Worm (Caenorhabditis elegans) whole organism, L4 larva: ENCODE data around the gene grd-5.
A peak's percentile ranks its signal among the peaks of the same experiment; 100 is the strongest.

ENCODE experiments used
- F26F4.8 ChIP-seq: fragments of 200-800 bp; sonication (Bioruptor generic); conservative IDR thresholded peaks from 2 replicates; pipeline ENCODE4 v1.3.6; 2022; ENCODE audit warnings: missing genetic modification characterization, missing compliant biosample characterization
- F37D6.2 ChIP-seq: sonication (generic microtip); optimal IDR thresholded peaks from 2 replicates; lab custom pipeline; 2016; ENCODE audit warnings: mild to moderate bottlenecking, missing genetic modification characterization, missing compliant biosample characterization
- F44E2.7 ChIP-seq: fragments of 200-800 bp; sonication (Bioruptor generic); IDR thresholded peaks from 2 replicates; pipeline ENCODE4 v2.1.2; 2022; ENCODE audit warnings: missing genetic modification characterization, missing compliant biosample characterization
- F49E8.2 ChIP-seq: sonication (generic microtip); optimal IDR thresholded peaks from 2 replicates; lab custom pipeline; 2016; ENCODE audit warnings: missing compliant biosample characterization, mild to moderate bottlenecking, missing genetic modification characterization, borderline replicate concordance
- R02D3.7 ChIP-seq: fragments of 150-350 bp; sonication (generic microtip); optimal IDR thresholded peaks from 3 replicates; lab custom pipeline; 2014; ENCODE audit warnings: missing biosample characterization, missing genetic modification characterization
- T20F7.1 ChIP-seq: fragments of 200-800 bp; sonication (Bioruptor generic); optimal IDR thresholded peaks from 2 replicates; lab custom pipeline; 2018; ENCODE audit warnings: mild to moderate bottlenecking, missing genetic modification characterization, missing compliant biosample characterization
- Y48G9A.11 ChIP-seq: fragments of 200-800 bp; sonication (Bioruptor generic); IDR thresholded peaks from 2 replicates; pipeline ENCODE4 v1.3.6; 2022; ENCODE audit warnings: missing genetic modification reagents, missing genetic modification characterization, missing compliant biosample characterization
- Y75B8A.6 ChIP-seq: fragments of 200-800 bp; sonication (Bioruptor generic); IDR thresholded peaks from 2 replicates; pipeline ENCODE4 v1.3.6; 2022; ENCODE audit warnings: missing genetic modification reagents, missing genetic modification characterization, missing compliant biosample characterization
- aha-1 ChIP-seq: fragments of 150-350 bp; peaks from one replicate; lab custom pipeline; 2014; ENCODE audit warnings: missing biosample characterization, missing genetic modification characterization
- ama-1 ChIP-seq: fragments of 150-350 bp; optimal IDR thresholded peaks from 2 replicates; lab custom pipeline; 2014; ENCODE audit warnings: inconsistent platforms, mixed read lengths
- attf-4 ChIP-seq: sonication (generic microtip); optimal IDR thresholded peaks from 3 replicates; lab custom pipeline; 2017; ENCODE audit warnings: missing biosample characterization, missing genetic modification characterization
- ceh-82 ChIP-seq: sonication (generic microtip); optimal IDR thresholded peaks from 2 replicates; lab custom pipeline; 2017; ENCODE audit warnings: missing biosample characterization, missing genetic modification characterization
- cey-2 ChIP-seq: sonication (generic microtip); optimal IDR thresholded peaks from 3 replicates; lab custom pipeline; 2017; ENCODE audit warnings: missing genetic modification characterization, mild to moderate bottlenecking, missing compliant biosample characterization, antibody characterized with exemption, borderline replicate concordance; ENCODE audit not compliant: insufficient read depth
- daf-16 ChIP-seq, 3 experiments: sonication (generic microtip); optimal IDR thresholded peaks; 2 replicates each; lab custom pipeline; 2016 to 2017; ENCODE audit warnings: missing genetic modification characterization in 3 of 3, missing genetic modification reagents in 3 of 3, mild to moderate bottlenecking in 2 of 3, missing compliant biosample characterization in 2 of 3, missing biosample characterization in 1 of 3, moderate library complexity in 1 of 3
- daf-8 ChIP-seq: fragments of 200-800 bp; sonication (Bioruptor generic); IDR thresholded peaks from 2 replicates; pipeline ENCODE4 v1.3.6; 2022; ENCODE audit warnings: missing genetic modification characterization, missing compliant biosample characterization
- dmd-8 ChIP-seq: fragments of 200-800 bp; sonication (Bioruptor generic); IDR thresholded peaks from 2 replicates; pipeline ENCODE4 v1.3.6; 2022; ENCODE audit warnings: missing genetic modification characterization, missing compliant biosample characterization
- dmd-9 ChIP-seq: fragments of 200-800 bp; sonication (Bioruptor generic); IDR thresholded peaks from 2 replicates; pipeline ENCODE4 v1.3.6; 2022; ENCODE audit warnings: missing genetic modification reagents, missing genetic modification characterization, missing compliant biosample characterization
- duxl-1 ChIP-seq: sonication (generic microtip); optimal IDR thresholded peaks from 2 replicates; lab custom pipeline; 2016; ENCODE audit warnings: mild to moderate bottlenecking, missing genetic modification characterization, moderate library complexity, missing compliant biosample characterization; ENCODE audit not compliant: poor library complexity
- dve-1 ChIP-seq: sonication (generic microtip); optimal IDR thresholded peaks from 2 replicates; lab custom pipeline; 2017; ENCODE audit warnings: antibody characterized with exemption, mild to moderate bottlenecking, missing genetic modification characterization, missing compliant biosample characterization; ENCODE audit not compliant: insufficient read depth
- egl-27 ChIP-seq: sonication (generic microtip); optimal IDR thresholded peaks from 3 replicates; lab custom pipeline; 2017; ENCODE audit warnings: missing biosample characterization, missing genetic modification reagents, missing genetic modification characterization
- fkh-10 ChIP-seq: fragments of 150-350 bp; optimal IDR thresholded peaks from 2 replicates; lab custom pipeline; 2014; ENCODE audit warnings: missing biosample characterization, missing genetic modification reagents, missing genetic modification characterization
- fos-1 ChIP-seq: fragments of 150-350 bp; optimal IDR thresholded peaks from 2 replicates; lab custom pipeline; 2014; ENCODE audit warnings: missing biosample characterization, missing genetic modification characterization
- gei-8 ChIP-seq: fragments of 200-800 bp; sonication (Bioruptor generic); optimal IDR thresholded peaks from 2 replicates; lab custom pipeline; 2018; ENCODE audit warnings: mild to moderate bottlenecking, missing genetic modification characterization, missing compliant biosample characterization
- hif-1 ChIP-seq, 2 experiments: sonication (generic microtip); optimal IDR thresholded peaks; 2 replicates each; lab custom pipeline; 2016 to 2017; ENCODE audit warnings: missing compliant biosample characterization in 2 of 2, missing genetic modification characterization in 2 of 2, missing genetic modification reagents in 2 of 2, missing genotype in 2 of 2, mild to moderate bottlenecking in 1 of 2
- hlh-11 ChIP-seq: fragments of 200-800 bp; sonication (Bioruptor generic); optimal IDR thresholded peaks from 2 replicates; lab custom pipeline; 2018; ENCODE audit warnings: mild to moderate bottlenecking, missing genetic modification characterization, missing compliant biosample characterization
- hlh-30 ChIP-seq: sonication (generic microtip); optimal IDR thresholded peaks from 2 replicates; lab custom pipeline; 2017; ENCODE audit warnings: antibody characterized with exemption, mild to moderate bottlenecking, missing genetic modification characterization, missing compliant biosample characterization; ENCODE audit not compliant: insufficient read depth
- hmg-1.1 ChIP-seq: fragments of 200-800 bp; sonication (Bioruptor generic); IDR thresholded peaks from 2 replicates; pipeline ENCODE4 v1.3.6; 2022; ENCODE audit warnings: missing genetic modification reagents, missing genetic modification characterization, missing compliant biosample characterization
- lin-1 ChIP-seq: fragments of 200-800 bp; sonication (Bioruptor generic); IDR thresholded peaks from 2 replicates; pipeline ENCODE4 v1.3.6; 2022; ENCODE audit warnings: missing genetic modification reagents, missing genetic modification characterization, missing compliant biosample characterization
- lin-13 ChIP-seq: fragments of 150-350 bp; optimal IDR thresholded peaks from 2 replicates; lab custom pipeline; 2014; ENCODE audit warnings: missing biosample characterization, missing genetic modification reagents, missing genetic modification characterization
- lin-39 ChIP-seq: fragments of 150-350 bp; optimal IDR thresholded peaks from 2 replicates; lab custom pipeline; 2014; ENCODE audit warnings: missing biosample characterization, missing genetic modification reagents, missing genetic modification characterization
- lsy-2 ChIP-seq, 2 experiments: fragments of 150-350 bp in 1 of 2; sonication (generic microtip) in 1 of 2; optimal IDR thresholded peaks; 2 replicates each; lab custom pipeline; 2014 to 2017; ENCODE audit warnings: missing biosample characterization in 2 of 2, missing genetic modification characterization in 2 of 2
- mdt-29 ChIP-seq: fragments of 200-800 bp; sonication (Bioruptor generic); IDR thresholded peaks from 2 replicates; pipeline ENCODE4 v1.3.6; 2022; ENCODE audit warnings: missing genetic modification reagents, missing genetic modification characterization, missing compliant biosample characterization
- nhr-102 ChIP-seq: sonication (generic microtip); optimal IDR thresholded peaks from 2 replicates; lab custom pipeline; 2016; ENCODE audit warnings: mild to moderate bottlenecking, missing genetic modification characterization, moderate library complexity, missing compliant biosample characterization
- nhr-111 ChIP-seq: fragments of 200-800 bp; sonication (Bioruptor generic); optimal IDR thresholded peaks from 2 replicates; lab custom pipeline; 2018; ENCODE audit warnings: mild to moderate bottlenecking, missing genetic modification characterization, missing compliant biosample characterization
- pqm-1 ChIP-seq: sonication (generic microtip); optimal IDR thresholded peaks from 2 replicates; lab custom pipeline; 2017; ENCODE audit warnings: missing biosample characterization, missing genetic modification characterization
- skn-1 ChIP-seq: fragments of 150-350 bp; optimal IDR thresholded peaks from 2 replicates; lab custom pipeline; 2014; ENCODE audit warnings: missing biosample characterization, missing genetic modification characterization
- snpc-1.2 ChIP-seq: fragments of 200-800 bp; sonication (Bioruptor generic); IDR thresholded peaks from 2 replicates; pipeline ENCODE4 v1.3.6; 2022; ENCODE audit warnings: missing genetic modification reagents, missing genetic modification characterization, missing compliant biosample characterization
- snpc-4 ChIP-seq: fragments of 150-350 bp; optimal IDR thresholded peaks from 2 replicates; lab custom pipeline; 2014; ENCODE audit warnings: missing biosample characterization, missing genetic modification characterization
- spr-1 ChIP-seq: sonication (generic microtip); optimal IDR thresholded peaks from 2 replicates; lab custom pipeline; 2016; ENCODE audit warnings: mild to moderate bottlenecking, missing genetic modification characterization, missing compliant biosample characterization
- spr-3 ChIP-seq: fragments of 200-800 bp; sonication (Bioruptor generic); optimal IDR thresholded peaks from 2 replicates; lab custom pipeline; 2018; ENCODE audit warnings: mild to moderate bottlenecking, missing genetic modification characterization, missing compliant biosample characterization
- unc-39 ChIP-seq: sonication (generic microtip); optimal IDR thresholded peaks from 2 replicates; lab custom pipeline; 2017; ENCODE audit warnings: missing biosample characterization, missing genetic modification characterization
- unc-62 ChIP-seq, 3 experiments: fragments of 150-350 bp in 1 of 3; sonication (generic microtip); optimal IDR thresholded peaks in 2 of 3; peaks in 1 of 3; 1 replicate in 1 of 3; 2 replicates in 2 of 3; lab custom pipeline; 2014 to 2017; ENCODE audit warnings: missing biosample characterization in 3 of 3, missing genetic modification characterization in 3 of 3, missing genetic modification reagents in 3 of 3, missing genotype in 1 of 3
- zfp-3 ChIP-seq: fragments of 200-800 bp; sonication (Bioruptor generic); conservative IDR thresholded peaks from 2 replicates; pipeline ENCODE4 v1.3.6; 2022; ENCODE audit warnings: missing genetic modification reagents, missing genetic modification characterization, missing compliant biosample characterization
- ztf-11 ChIP-seq: fragments of 150-350 bp; optimal IDR thresholded peaks from 2 replicates; lab custom pipeline; 2014; ENCODE audit warnings: missing biosample characterization, missing genetic modification characterization
- ztf-7 ChIP-seq: fragments of 150-350 bp; optimal IDR thresholded peaks from 2 replicates; lab custom pipeline; 2014; ENCODE audit warnings: missing biosample characterization, missing genetic modification characterization

The grd-5 gene

ce11 chrV:8627580-8627979, 8.7 kb downstream of the grd-5 start:
- TF ChIP-seq unc-62 (GFP tag; optimal IDR thresholded peaks at IDR 0.05 in 1 of 2; lab: Kevin White, UChicago), result peak in 1 of 2 experiments; percentile 93
- TF ChIP-seq unc-62 (tag; optimal IDR thresholded peaks at IDR 0.05; lab: Kevin White, UChicago), result no peak
- TF ChIP-seq daf-8 (GFP tag; lab: Robert Waterston, UW), result no peak

- TF ChIP-seq gei-8 (GFP tag; lab: Kevin White, UChicago), result no peak
- no peak for TF ChIP-seq T20F7.1 (GFP tag; lab: Kevin White, UChicago)
- TF ChIP-seq ztf-7 (tag; lab: Kevin White, UChicago), result no peak
- no peak for TF ChIP-seq hif-1 (tag; optimal IDR thresholded peaks at IDR 0.05; lab: Kevin White, UChicago)
- TF ChIP-seq mdt-29 (GFP tag; lab: Robert Waterston, UW), result no peak
- no peak for TF ChIP-seq egl-27
- TF ChIP-seq lsy-2 (tag; optimal IDR thresholded peaks at IDR 0.05; lab: Kevin White, UChicago), result peak in 1 of 2 experiments; percentile 12
- TF ChIP-seq hlh-30 (tag; lab: Kevin White, UChicago), result no peak
- peak; percentile 36 for TF ChIP-seq ama-1 (lab: Kevin White, UChicago)
- TF ChIP-seq attf-4, result no peak
- no peak for TF ChIP-seq daf-16 (GFP tag; optimal IDR thresholded peaks at IDR 0.05; lab: Kevin White, UChicago)
- TF ChIP-seq daf-16 (tag; optimal IDR thresholded peaks at IDR 0.05; lab: Kevin White, UChicago), result no peak
- peak; percentile 88 for TF ChIP-seq aha-1 (tag; lab: Kevin White, UChicago)
- TF ChIP-seq fos-1 (tag; lab: Kevin White, UChicago), result no peak
- peak; percentile 15 for TF ChIP-seq duxl-1
These were observed 10.2 kb downstream of the grd-5 start, which contains the start of gene F41E6.12 for ce11 chrV:8629029-8629428. TSS of gene F41E6.12 (minus strand) at chrV:8629129.

- TF ChIP-seq ztf-11 (tag; lab: Kevin White, UChicago) (no peak), hmg-1.1 (peak; percentile 71), snpc-4 (tag; lab: Kevin White, UChicago) (no peak), F44E2.7 (GFP tag; lab: Robert Waterston, UW) (no peak), dmd-8 (GFP tag; lab: Robert Waterston, UW) (no peak), hlh-11 (peak; percentile 97), F49E8.2 (tag; lab: Kevin White, UChicago) (no peak), daf-8 (GFP tag; lab: Robert Waterston, UW) (no peak), fos-1 (tag; lab: Kevin White, UChicago) (no peak), spr-3 (no peak), spr-1 (peak; percentile 11), pqm-1 (tag; lab: Kevin White, UChicago) (no peak), gei-8 (GFP tag; lab: Kevin White, UChicago) (no peak), hif-1 (tag; optimal IDR thresholded peaks at IDR 0.05; lab: Kevin White, UChicago) (no peak), daf-16 (GFP tag; optimal IDR thresholded peaks at IDR 0.05; lab: Kevin White, UChicago) (peak in 1 of 2 experiments; percentile 64), daf-16 (tag; optimal IDR thresholded peaks at IDR 0.05; lab: Kevin White, UChicago) (peak; percentile 80), R02D3.7 (tag; lab: Kevin White, UChicago) (no peak), lin-39 (no peak), F37D6.2 (tag; lab: Kevin White, UChicago) (no peak), F26F4.8 (GFP tag; lab: Robert Waterston, UW) (no peak), Y75B8A.6 (GFP tag; lab: Robert Waterston, UW) (no peak), Y48G9A.11 (GFP tag; lab: Robert Waterston, UW) (no peak), cey-2 (tag; lab: Kevin White, UChicago) (no peak), zfp-3 (GFP tag; lab: Robert Waterston, UW) (no peak), dmd-9 (no peak), fkh-10 (GFP tag; lab: Kevin White, UChicago) (no peak), lin-1 (GFP tag; lab: Robert Waterston, UW) (no peak), ama-1 (lab: Kevin White, UChicago) (no peak), ceh-82 (tag; lab: Kevin White, UChicago) (no peak), nhr-111 (GFP tag; lab: Kevin White, UChicago) (no peak), ztf-7 (tag; lab: Kevin White, UChicago) (no peak), unc-39 (tag; lab: Kevin White, UChicago) (no peak), lin-13 (GFP tag; lab: Kevin White, UChicago) (no peak), skn-1 (no peak), snpc-1.2 (no peak), dve-1 (tag; lab: Kevin White, UChicago) (peak; percentile 81), nhr-102 (tag; lab: Kevin White, UChicago) (peak; percentile 51)
These were observed 12.5 kb downstream of the grd-5 start, which contains the start of gene atg-18 for ce11 chrV:8631277-8631765. TSS of gene atg-18 (minus strand) at chrV:8631327.
